Worm (Caenorhabditis elegans) whole organism, L2 larva: Measurements from ENCODE around the gene F38B6.2.

Experiments
- R02D3.7 ChIP-seq: fragments of 150-350 bp; optimal IDR thresholded peaks from 2 replicates; lab custom pipeline; 2014; ENCODE audit warnings: missing biosample characterization, missing genetic modification characterization
- lsy-2 ChIP-seq, 2 experiments: fragments of 150-350 bp in 1 of 2; sonication (generic microtip) in 1 of 2; optimal IDR thresholded peaks; 2 replicates each; lab custom pipeline; 2014 to 2017; ENCODE audit warnings: missing biosample characterization in 2 of 2, missing genetic modification characterization in 2 of 2
- nhr-10 ChIP-seq: sonication (generic microtip); optimal IDR thresholded peaks from 2 replicates; lab custom pipeline; 2017; ENCODE audit warnings: missing biosample characterization, missing genetic modification characterization
- nhr-12 ChIP-seq: fragments of 150-350 bp; optimal IDR thresholded peaks from 2 replicates; lab custom pipeline; 2014; ENCODE audit warnings: missing biosample characterization, missing genetic modification characterization
- nhr-237 ChIP-seq: fragments of 150-350 bp; optimal IDR thresholded peaks from 2 replicates; lab custom pipeline; 2014; ENCODE audit warnings: missing biosample characterization, missing genetic modification characterization
- nhr-6 ChIP-seq: fragments of 150-350 bp; optimal IDR thresholded peaks from 2 replicates; lab custom pipeline; 2014; ENCODE audit warnings: missing biosample characterization, missing genetic modification characterization
- ztf-11 ChIP-seq: sonication (generic microtip); optimal IDR thresholded peaks from 2 replicates; lab custom pipeline; 2017; ENCODE audit warnings: missing biosample characterization, missing genetic modification characterization

ce11 chrX:6663780-6664437 is 34.4 kb upstream of the F38B6.2 start:
- TF ChIP-seq nhr-6 (tag; lab: Kevin White, UChicago) (no peak), nhr-10 (tag; lab: Kevin White, UChicago) (no peak), ztf-11 (tag; lab: Kevin White, UChicago) (no peak), nhr-12 (tag; lab: Kevin White, UChicago) (no peak), R02D3.7 (no peak), nhr-237 (no peak), lsy-2 (tag; optimal IDR thresholded peaks at IDR 0.05; lab: Kevin White, UChicago) (no peak)
